Fruit fly (Drosophila melanogaster): ENCODE measurements around the gene promL.
A peak's percentile ranks its signal among the peaks of the same experiment; 100 is the strongest.

Gene promL

dm6 chr3L:3096073-3096725, 31.3 kb downstream of the promL start (continued):
- peak; percentile 45; the same call in 1 of the 3 replicates for TF ChIP-seq ci (GFP tag; IDR thresholded peaks at IDR 0.05)
- peak; percentile 24 for TF ChIP-seq CG7556 (GFP tag; optimal IDR thresholded peaks at IDR 0.05)
- no peak for TF ChIP-seq CG15011 (GFP tag; optimal IDR thresholded peaks at IDR 0.05)
- peak; percentile 19 for TF ChIP-seq HHEX (GFP tag; optimal IDR thresholded peaks at IDR 0.05)
- TF ChIP-seq CG9797 (GFP tag; optimal IDR thresholded peaks at IDR 0.05): no peak
- no peak for TF ChIP-seq Dip2 (GFP tag; IDR thresholded peaks at IDR 0.05)
- no peak for TF ChIP-seq fd64A (GFP tag; optimal IDR thresholded peaks at IDR 0.05)
- no peak for TF ChIP-seq slou (GFP tag; optimal IDR thresholded peaks at IDR 0.05)
- no peak for TF ChIP-seq CG9609 (GFP tag; optimal IDR thresholded peaks at IDR 0.05)
- no peak for TF ChIP-seq CG9727 (GFP tag; optimal IDR thresholded peaks at IDR 0.05)
- peak; percentile 54; the same call in 2 of the 4 replicates for TF ChIP-seq chinmo (GFP tag; IDR thresholded peaks at IDR 0.05; ENCODE audit: partially characterized antibody)
- TF ChIP-seq Dbx (GFP tag; IDR thresholded peaks at IDR 0.05): 0 out of 3 replicates have a peak, but pooled peaks have one; percentile 53
- no peak for TF ChIP-seq CG4854 (GFP tag; optimal IDR thresholded peaks at IDR 0.05)
- no peak for TF ChIP-seq trh (GFP tag; optimal IDR thresholded peaks at IDR 0.05)
- TF ChIP-seq sima (GFP tag; optimal IDR thresholded peaks at IDR 0.05): no peak
- TF ChIP-seq ash1 (GFP tag; optimal IDR thresholded peaks at IDR 0.05): no peak
- peak; percentile 40; the same call in 1 of the 2 replicates for TF ChIP-seq NFAT (GFP tag; IDR thresholded peaks at IDR 0.05)
- TF ChIP-seq dan (GFP tag; IDR thresholded peaks at IDR 0.05): no peak
- peak; percentile 2 for TF ChIP-seq CG17359 (tag; optimal IDR thresholded peaks at IDR 0.05)
- no peak for TF ChIP-seq gfzf (GFP tag; optimal IDR thresholded peaks at IDR 0.05)
- no peak; the same call in 2 of the 3 replicates for TF ChIP-seq CG34422 (GFP tag; IDR thresholded peaks at IDR 0.05)
- TF ChIP-seq ranshi (GFP tag; IDR thresholded peaks at IDR 0.05): no peak
- TF ChIP-seq CG4730 (GFP tag; IDR thresholded peaks at IDR 0.05): no peak
- TF ChIP-seq CG3995 (GFP tag; optimal IDR thresholded peaks at IDR 0.05): no peak
- no peak; the same call in none of the 2 replicates for TF ChIP-seq Xrp1 (GFP tag; IDR thresholded peaks at IDR 0.05)
- no peak for TF ChIP-seq nau (GFP tag; optimal IDR thresholded peaks at IDR 0.05)
- no peak for TF ChIP-seq ttk (GFP tag; IDR thresholded peaks at IDR 0.05)
- no peak for TF ChIP-seq tin (GFP tag; optimal IDR thresholded peaks at IDR 0.05)
- TF ChIP-seq shn (GFP tag; optimal IDR thresholded peaks at IDR 0.05): no peak
- no peak for TF ChIP-seq CG10321 (GFP tag; IDR thresholded peaks at IDR 0.05)
- TF ChIP-seq CG2875 (GFP tag; optimal IDR thresholded peaks at IDR 0.05): no peak
- no peak for TF ChIP-seq CG4707 (GFP tag; optimal IDR thresholded peaks at IDR 0.05)
- TF ChIP-seq CG6683 (GFP tag; optimal IDR thresholded peaks at IDR 0.05): no peak
- TF ChIP-seq jigr1 (GFP tag; IDR thresholded peaks at IDR 0.05): no peak
- no peak for TF ChIP-seq NK7.1 (GFP tag; optimal IDR thresholded peaks at IDR 0.05)
- TF ChIP-seq CG2202 (tag; optimal IDR thresholded peaks at IDR 0.05): no peak
- TF ChIP-seq knrl (GFP tag; IDR thresholded peaks at IDR 0.05; ENCODE audit: partially characterized antibody): peak; percentile 74
- no peak for TF ChIP-seq CG17186 (GFP tag; optimal IDR thresholded peaks at IDR 0.05)
- TF ChIP-seq eyg (GFP tag; optimal IDR thresholded peaks at IDR 0.05): no peak
- TF ChIP-seq Ssrp (tag; optimal IDR thresholded peaks at IDR 0.05): no peak
- no peak for TF ChIP-seq pb (GFP tag; optimal IDR thresholded peaks at IDR 0.05)
- TF ChIP-seq oc (tag; optimal IDR thresholded peaks at IDR 0.05): no peak
- peak; percentile 3; the same call in 1 of the 2 replicates for TF ChIP-seq Ada2b (GFP tag; IDR thresholded peaks at IDR 0.05)
- TF ChIP-seq dm (GFP tag; optimal IDR thresholded peaks at IDR 0.05): no peak
- no peak for TF ChIP-seq odd (GFP tag; optimal IDR thresholded peaks at IDR 0.05)
- TF ChIP-seq nom (GFP tag; optimal IDR thresholded peaks at IDR 0.05): no peak
- TF ChIP-seq insv (GFP tag; optimal IDR thresholded peaks at IDR 0.05): no peak
- peak; percentile 11 for TF ChIP-seq ind (GFP tag; optimal IDR thresholded peaks at IDR 0.05)
- no peak for TF ChIP-seq Dref (GFP tag; IDR thresholded peaks at IDR 0.05)
- no peak for TF ChIP-seq lmd (GFP tag; IDR thresholded peaks at IDR 0.05)
- no peak for TF ChIP-seq CG10209 (GFP tag; optimal IDR thresholded peaks at IDR 0.05)
